Fruit fly (Drosophila melanogaster): Measurements from ENCODE around the gene Or85f.

The Or85f gene

dm6 chr3R:9351415-9352379 is 46.3 kb upstream of the Or85f start (continued):
- TF ChIP-seq CG10366 (GFP tag; IDR thresholded peaks at IDR 0.05) (no peak), Dref (GFP tag; IDR thresholded peaks at IDR 0.05) (no peak), Trl (optimal IDR thresholded peaks at IDR 0.05) (no peak), Trl (GFP tag; optimal IDR thresholded peaks at IDR 0.05) (peak; percentile 8), ap (GFP tag; IDR thresholded peaks at IDR 0.05) (no peak), fd3F (GFP tag; optimal IDR thresholded peaks at IDR 0.05) (peak; percentile 65), Dip3 (GFP tag; optimal IDR thresholded peaks at IDR 0.05) (peak; percentile 73), Meics (GFP tag; optimal IDR thresholded peaks at IDR 0.05) (peak; percentile 83), mld (GFP tag; IDR thresholded peaks at IDR 0.05; ENCODE audit: partially characterized antibody) (no peak), CG34376 (GFP tag; optimal IDR thresholded peaks at IDR 0.05) (peak; percentile 66), odd (GFP tag; optimal IDR thresholded peaks at IDR 0.05) (peak; percentile 13), Mad (GFP tag; optimal IDR thresholded peaks at IDR 0.05) (no peak), Atf3 (GFP tag; optimal IDR thresholded peaks at IDR 0.05) (peak; percentile 20), CG15601 (tag; optimal IDR thresholded peaks at IDR 0.05) (no peak), CG2889 (GFP tag; IDR thresholded peaks at IDR 0.05) (no peak), HmgD (GFP tag; optimal IDR thresholded peaks at IDR 0.05) (no peak), Dad (GFP tag; optimal IDR thresholded peaks at IDR 0.05) (no peak), Rx (GFP tag; IDR thresholded peaks at IDR 0.05) (no peak), CG9727 (GFP tag; optimal IDR thresholded peaks at IDR 0.05) (peak; percentile 75), CG10959 (GFP tag; IDR thresholded peaks at IDR 0.05) (no peak), CG30431 (GFP tag; optimal IDR thresholded peaks at IDR 0.05) (no peak), CG13123 (GFP tag; optimal IDR thresholded peaks at IDR 0.05) (no peak), Neu2 (GFP tag; optimal IDR thresholded peaks at IDR 0.05; ENCODE audit: borderline replicate concordance) (no peak), Fer3 (tag; optimal IDR thresholded peaks at IDR 0.05) (peak; percentile 51), CG1602 (GFP tag; optimal IDR thresholded peaks at IDR 0.05) (peak; percentile 46), Mes4 (GFP tag; optimal IDR thresholded peaks at IDR 0.05) (no peak), dan (GFP tag; IDR thresholded peaks at IDR 0.05) (no peak), fru (optimal IDR thresholded peaks at IDR 0.05) (no peak), Hsf (GFP tag; optimal IDR thresholded peaks at IDR 0.05) (peak; percentile 65), sens (GFP tag) (peak; percentile 89), sna (GFP tag; IDR thresholded peaks at IDR 0.05; ENCODE audit: partially characterized antibody) (no peak), CG7556 (GFP tag; optimal IDR thresholded peaks at IDR 0.05) (peak; percentile 70), Hr51 (GFP tag; optimal IDR thresholded peaks at IDR 0.05) (peak; percentile 20 to 83), Kr (GFP tag; optimal IDR thresholded peaks at IDR 0.05) (no peak), sima (GFP tag; optimal IDR thresholded peaks at IDR 0.05) (peak; percentile 4), Sry-δ (GFP tag; optimal IDR thresholded peaks at IDR 0.05) (peak; percentile 16), CG2712 (tag; optimal IDR thresholded peaks at IDR 0.05) (peak; percentile 56), abd-A (tag; optimal IDR thresholded peaks at IDR 0.05) (peak; percentile 90), dm (GFP tag; optimal IDR thresholded peaks at IDR 0.05) (peak; percentile 29), CkIIα-i1 (GFP tag; IDR thresholded peaks at IDR 0.05) (no peak), gce (GFP tag; IDR thresholded peaks at IDR 0.05) (no peak), scrt (GFP tag; optimal IDR thresholded peaks at IDR 0.05) (peak; percentile 61), seq (GFP tag; IDR thresholded peaks at IDR 0.05) (no peak), CG13775 (GFP tag; optimal IDR thresholded peaks at IDR 0.05) (peak; percentile 53), CG1603 (tag; optimal IDR thresholded peaks at IDR 0.05) (peak; percentile 19), onecut (GFP tag; IDR thresholded peaks at IDR 0.05) (no peak), D19B (GFP tag; optimal IDR thresholded peaks at IDR 0.05) (peak; percentile 71), nau (GFP tag; optimal IDR thresholded peaks at IDR 0.05) (peak; percentile 67), CG15073 (GFP tag; optimal IDR thresholded peaks at IDR 0.05) (no peak), CG14441 (GFP tag; IDR thresholded peaks at IDR 0.05) (no peak)
